Worm (Caenorhabditis elegans): Measurements from ENCODE around the gene K04G7.1.
"Not testable (repeated sequence)": the region's sequence is repeated elsewhere in the genome, so short reads cannot be mapped to it uniquely, and the experiment has no call there.

- not testable (repeated sequence) for TF ChIP-seq skn-1, R02D3.7, egl-27, ceh-82, nhr-77, alr-1, nhr-23, nhr-12, lsy-2, nhr-237, dmd-4, lin-39, elt-3 (tag; optimal IDR thresholded peaks at IDR 0.05)
Measured at ce11 chrIII:7128601-7129000, 33.9 kb upstream of the K04G7.1 start, which contains the start of gene viro-2.

Measured in whole organism, L2 larva.